Comparison of ENCODE assay signal across 4 fruit fly cellular contexts in genomic region chr2L:2481156-2481712, dm6.
TF ChIP-seq lines count a peak whose summit lies in the region.

No protein-coding gene starts in this region.

- TF ChIP-seq CTCF in whole organism, embryonic (GFP tag; optimal IDR thresholded peaks at IDR 0.05; lab: Kevin White, UChicago) = no peak

TF ChIP-seq in whole organism, embryonic, 481 proteins besides CTCF, POLR2A, EP300 and RAD21:
- TF ChIP-seq lbe (GFP tag; optimal IDR thresholded peaks at IDR 0.05; lab: Kevin White, UChicago) (peak; percentile 56), Nf-YA (GFP tag; IDR thresholded peaks at IDR 0.05; lab: Robert Waterston, UW) (no peak), dysf (GFP tag; IDR thresholded peaks at IDR 0.05; lab: Robert Waterston, UW) (no peak), Ets65A (GFP tag; lab: Kevin White, UChicago) (peak; percentile 0), nom (GFP tag; optimal IDR thresholded peaks at IDR 0.05; lab: Kevin White, UChicago) (peak; percentile 27)
TF ChIP-seq in whole organism, embryonic: peak in this region for 3.

TF ChIP-seq in whole organism, prepupa, 60 proteins besides CTCF, POLR2A, EP300 and RAD21 (continues in another document):
- TF ChIP-seq CG11762 (GFP tag; optimal IDR thresholded peaks at IDR 0.05; lab: Kevin White, UChicago; ENCODE audit: insufficient read depth) (no peak), acj6 (GFP tag; optimal IDR thresholded peaks at IDR 0.05; lab: Kevin White, UChicago) (peak; percentile 64), CG10631 (GFP tag; optimal IDR thresholded peaks at IDR 0.05; lab: Kevin White, UChicago) (peak; percentile 65), net (GFP tag; optimal IDR thresholded peaks at IDR 0.05; lab: Kevin White, UChicago) (peak; percentile 40), Smox (GFP tag; optimal IDR thresholded peaks at IDR 0.05; lab: Kevin White, UChicago) (peak; percentile 73), CG11902 (GFP tag; optimal IDR thresholded peaks at IDR 0.05; lab: Kevin White, UChicago) (peak; percentile 59), Blimp-1 (GFP tag; optimal IDR thresholded peaks at IDR 0.05; lab: Kevin White, UChicago) (peak; percentile 60), CG1621 (tag; optimal IDR thresholded peaks at IDR 0.05; lab: Kevin White, UChicago) (peak; percentile 64), Met (GFP tag; optimal IDR thresholded peaks at IDR 0.05; lab: Kevin White, UChicago) (peak; percentile 83), CG15336 (GFP tag; IDR thresholded peaks at IDR 0.05; lab: Robert Waterston, UW) (no peak), CG6163 (GFP tag; IDR thresholded peaks at IDR 0.05; lab: Robert Waterston, UW) (peak; percentile 79), eg (GFP tag; IDR thresholded peaks at IDR 0.05; lab: Robert Waterston, UW) (no peak), CG11294 (GFP tag; IDR thresholded peaks at IDR 0.05; lab: Robert Waterston, UW) (no peak), CG9139 (GFP tag; optimal IDR thresholded peaks at IDR 0.05; lab: Kevin White, UChicago) (no peak), dsx (GFP tag; optimal IDR thresholded peaks at IDR 0.05; lab: Kevin White, UChicago; ENCODE audit: poor library complexity, severe bottlenecking) (peak; percentile 60), CG6854 (GFP tag; optimal IDR thresholded peaks at IDR 0.05; lab: Kevin White, UChicago) (no peak), CG8632 (GFP tag; optimal IDR thresholded peaks at IDR 0.05; lab: Kevin White, UChicago) (peak; percentile 52), fkh (GFP tag; optimal IDR thresholded peaks at IDR 0.05; lab: Kevin White, UChicago) (no peak), spab (GFP tag; optimal IDR thresholded peaks at IDR 0.05; lab: Kevin White, UChicago) (peak; percentile 65), CG6276 (GFP tag; optimal IDR thresholded peaks at IDR 0.05; lab: Kevin White, UChicago) (no peak), lz (GFP tag; optimal IDR thresholded peaks at IDR 0.05; lab: Kevin White, UChicago) (peak; percentile 78), cyc (GFP tag; optimal IDR thresholded peaks at IDR 0.05; lab: Kevin White, UChicago) (peak; percentile 75), CG31627 (GFP tag; optimal IDR thresholded peaks at IDR 0.05; lab: Kevin White, UChicago) (peak; percentile 77), CG7368 (GFP tag; optimal IDR thresholded peaks at IDR 0.05; lab: Kevin White, UChicago) (peak; percentile 61), achi (GFP tag; optimal IDR thresholded peaks at IDR 0.05; lab: Kevin White, UChicago) (peak; percentile 51), fd85E (GFP tag; optimal IDR thresholded peaks at IDR 0.05; lab: Kevin White, UChicago) (peak; percentile 23), topi (GFP tag; optimal IDR thresholded peaks at IDR 0.05; lab: Kevin White, UChicago) (peak; percentile 80), CG3032 (tag; optimal IDR thresholded peaks at IDR 0.05; lab: Kevin White, UChicago) (peak; percentile 69)

TF ChIP-seq in whole organism, pupa, 21 proteins besides CTCF, POLR2A, EP300 and RAD21:
- TF ChIP-seq CG17806 (tag; optimal IDR thresholded peaks at IDR 0.05; lab: Kevin White, UChicago) = peak; percentile 63
- peak; percentile 55 for TF ChIP-seq Pif1A (GFP tag; optimal IDR thresholded peaks at IDR 0.05; lab: Kevin White, UChicago)
- peak; percentile 17 for TF ChIP-seq CG13204 (GFP tag; optimal IDR thresholded peaks at IDR 0.05; lab: Kevin White, UChicago)
- no peak for TF ChIP-seq CG8301 (tag; optimal IDR thresholded peaks at IDR 0.05; lab: Kevin White, UChicago)
- 0 out of 2 replicates have a peak, but pooled peaks have one; percentile 4 for TF ChIP-seq rn (GFP tag; IDR thresholded peaks at IDR 0.05; lab: Robert Waterston, UW)
- TF ChIP-seq CG34367 (tag; optimal IDR thresholded peaks at IDR 0.05; lab: Kevin White, UChicago) = peak; percentile 54
- TF ChIP-seq fd96Ca (GFP tag; IDR thresholded peaks at IDR 0.05; lab: Robert Waterston, UW) = no peak
- TF ChIP-seq CG12605 (GFP tag; IDR thresholded peaks at IDR 0.05; lab: Robert Waterston, UW) = no peak
- 0 out of 3 replicates have a peak, but pooled peaks have one; percentile 44 for TF ChIP-seq CG4496 (GFP tag; IDR thresholded peaks at IDR 0.05; lab: Robert Waterston, UW)
- peak; percentile 77 for TF ChIP-seq CG8159 (tag; optimal IDR thresholded peaks at IDR 0.05; lab: Kevin White, UChicago)
- TF ChIP-seq CG14655 (GFP tag; optimal IDR thresholded peaks at IDR 0.05; lab: Kevin White, UChicago) = peak; percentile 6
- peak; percentile 57 for TF ChIP-seq CG9948 (tag; optimal IDR thresholded peaks at IDR 0.05; lab: Kevin White, UChicago)
- TF ChIP-seq CG32121 (GFP tag; IDR thresholded peaks at IDR 0.05; lab: Robert Waterston, UW) = no peak
- TF ChIP-seq CG10348 (GFP tag; IDR thresholded peaks at IDR 0.05; lab: Robert Waterston, UW) = no peak
- peak; percentile 48 for TF ChIP-seq Snoo (tag; optimal IDR thresholded peaks at IDR 0.05; lab: Kevin White, UChicago)
- TF ChIP-seq CG15710 (tag; optimal IDR thresholded peaks at IDR 0.05; lab: Kevin White, UChicago) = peak; percentile 81
- no peak for TF ChIP-seq D1 (tag; optimal IDR thresholded peaks at IDR 0.05; lab: Kevin White, UChicago)
- no peak for TF ChIP-seq Ets98B (GFP tag; IDR thresholded peaks at IDR 0.05; lab: Robert Waterston, UW)
- TF ChIP-seq gl (tag; optimal IDR thresholded peaks at IDR 0.05; lab: Kevin White, UChicago) = peak; percentile 48
- peak; percentile 66 for TF ChIP-seq Pif1B (GFP tag; optimal IDR thresholded peaks at IDR 0.05; lab: Kevin White, UChicago)

TF ChIP-seq in whole organism, wandering third instar larva, 38 proteins besides CTCF, POLR2A, EP300 and RAD21:
- TF ChIP-seq ey (GFP tag; optimal IDR thresholded peaks at IDR 0.05; lab: Kevin White, UChicago) (peak; percentile 85), br (GFP tag; optimal IDR thresholded peaks at IDR 0.05; lab: Kevin White, UChicago) (peak; percentile 89), woc (GFP tag; optimal IDR thresholded peaks at IDR 0.05; lab: Kevin White, UChicago) (peak; percentile 85), Rel (GFP tag; optimal IDR thresholded peaks at IDR 0.05; lab: Kevin White, UChicago) (no peak), Rel (tag; optimal IDR thresholded peaks at IDR 0.05; lab: Kevin White, UChicago) (peak; percentile 29), rgr (GFP tag; optimal IDR thresholded peaks at IDR 0.05; lab: Kevin White, UChicago) (peak; percentile 81), foxo (GFP tag; optimal IDR thresholded peaks at IDR 0.05; lab: Kevin White, UChicago) (peak in 1 of 2 experiments; percentile 82), sage (GFP tag; optimal IDR thresholded peaks at IDR 0.05; lab: Kevin White, UChicago) (peak; percentile 70), Jra (GFP tag; optimal IDR thresholded peaks at IDR 0.05; lab: Kevin White, UChicago) (peak; percentile 75), Hnf4 (GFP tag; optimal IDR thresholded peaks at IDR 0.05; lab: Kevin White, UChicago) (peak; percentile 91), Hr83 (GFP tag; optimal IDR thresholded peaks at IDR 0.05; lab: Kevin White, UChicago; ENCODE audit: poor library complexity, severe bottlenecking) (no peak), Sp1 (GFP tag; optimal IDR thresholded peaks at IDR 0.05; lab: Kevin White, UChicago) (peak; percentile 80), fru (GFP tag; optimal IDR thresholded peaks at IDR 0.05; lab: Kevin White, UChicago) (peak; percentile 86), OdsH (GFP tag; optimal IDR thresholded peaks at IDR 0.05; lab: Kevin White, UChicago) (peak; percentile 89), brk (GFP tag; optimal IDR thresholded peaks at IDR 0.05; lab: Kevin White, UChicago) (peak; percentile 58), usp (GFP tag; optimal IDR thresholded peaks at IDR 0.05; lab: Kevin White, UChicago) (no peak), CrebA (GFP tag; optimal IDR thresholded peaks at IDR 0.05; lab: Kevin White, UChicago; ENCODE audit: borderline replicate concordance) (no peak), sv (GFP tag; optimal IDR thresholded peaks at IDR 0.05; lab: Kevin White, UChicago) (no peak), psq (GFP tag; optimal IDR thresholded peaks at IDR 0.05; lab: Kevin White, UChicago) (peak; percentile 83), N (GFP tag; optimal IDR thresholded peaks at IDR 0.05; lab: Kevin White, UChicago) (no peak), dsf (GFP tag; optimal IDR thresholded peaks at IDR 0.05; lab: Kevin White, UChicago; ENCODE audit: borderline replicate concordance) (peak; percentile 40), HLH106 (tag; optimal IDR thresholded peaks at IDR 0.05; lab: Kevin White, UChicago) (peak; percentile 75), jim (GFP tag; optimal IDR thresholded peaks at IDR 0.05; lab: Kevin White, UChicago) (no peak), dmrt93B (GFP tag; optimal IDR thresholded peaks at IDR 0.05; lab: Kevin White, UChicago) (peak; percentile 54), CG9705 (GFP tag; optimal IDR thresholded peaks at IDR 0.05; lab: Kevin White, UChicago) (peak; percentile 44), Dfd (GFP tag; optimal IDR thresholded peaks at IDR 0.05; lab: Kevin White, UChicago) (no peak), pan (optimal IDR thresholded peaks at IDR 0.05; lab: Kevin White, UChicago) (no peak), Vsx2 (GFP tag; optimal IDR thresholded peaks at IDR 0.05; lab: Kevin White, UChicago; ENCODE audit: partially characterized antibody) (no peak), Dif (GFP tag; optimal IDR thresholded peaks at IDR 0.05; lab: Kevin White, UChicago; ENCODE audit: partially characterized antibody) (no peak), Myc (optimal IDR thresholded peaks at IDR 0.05; lab: Kevin White, UChicago) (no peak), GATAd (GFP tag; optimal IDR thresholded peaks at IDR 0.05; lab: Kevin White, UChicago) (no peak), Mio (GFP tag; optimal IDR thresholded peaks at IDR 0.05; lab: Kevin White, UChicago) (peak; percentile 4), h (GFP tag; optimal IDR thresholded peaks at IDR 0.05; lab: Kevin White, UChicago) (peak; percentile 83), Abd-B (GFP tag; optimal IDR thresholded peaks at IDR 0.05; lab: Kevin White, UChicago) (no peak), lola (GFP tag; optimal IDR thresholded peaks at IDR 0.05; lab: Kevin White, UChicago) (no peak), Hr78 (GFP tag; optimal IDR thresholded peaks at IDR 0.05; lab: Kevin White, UChicago) (no peak), CG32264 (GFP tag; optimal IDR thresholded peaks at IDR 0.05; lab: Kevin White, UChicago) (peak; percentile 39), tai (GFP tag; optimal IDR thresholded peaks at IDR 0.05; lab: Kevin White, UChicago) (peak; percentile 89)
TF ChIP-seq in whole organism, wandering third instar larva: peak in this region for 22.

Comparison
In these comparisons a context has a peak if more than half of its experiments do, and no peak if none do; other contexts are left out.
1. Of the 7 proteins assayed by ChIP-seq in both whole organism, embryonic and whole organism, prepupa: peak only in whole organism, embryonic: none; only in whole organism, prepupa: Blimp-1, Hr39 and Sox102F; in both: none; in neither: 4.